Fruit fly (Drosophila melanogaster) Kc167 (cell line): ENCODE results near the gene CG46026.

Experiments used
- h ChIP-seq: fragments of >200 bp; optimal IDR thresholded peaks from 3 replicates; lab custom pipeline; 2018; ENCODE audit warnings: missing external identifiers
- ttk ChIP-seq: sonication (Bioruptor generic); optimal IDR thresholded peaks from 2 replicates; lab custom pipeline; 2017; ENCODE audit warnings: missing external identifiers

DNA sequence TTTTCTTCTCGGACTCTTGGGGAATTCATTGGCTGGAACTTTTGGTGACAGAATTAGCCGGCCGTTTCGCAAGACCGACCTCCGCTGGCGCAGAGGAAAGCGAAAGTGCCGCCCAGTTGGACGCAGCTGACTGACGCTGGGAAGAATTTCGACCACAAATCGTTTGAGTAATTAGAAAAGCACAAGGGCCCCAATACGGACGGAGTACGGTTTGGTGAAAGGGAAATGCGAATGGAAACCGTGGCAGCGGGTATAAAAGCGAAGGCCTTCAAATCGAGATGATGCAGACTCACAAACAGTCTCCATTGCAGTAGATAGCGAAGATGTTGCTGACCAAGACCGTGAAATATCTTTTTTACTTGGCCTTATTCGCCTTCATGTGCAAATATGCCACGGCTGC, 1.7 kb upstream of the CG46026 start, which contains the start of gene Osi16:
- TF ChIP-seq h (lab: Kevin White, UChicago) (no peak), ttk (lab: Kevin White, UChicago) (no peak)
